Fruit fly (Drosophila melanogaster): ENCODE measurements around the gene CG18746.

- TF ChIP-seq D19A (tag; optimal IDR thresholded peaks at IDR 0.05) (no peak), sna (GFP tag; IDR thresholded peaks at IDR 0.05; ENCODE audit: partially characterized antibody) (no peak), usp (GFP tag; optimal IDR thresholded peaks at IDR 0.05) (no peak), sc (optimal IDR thresholded peaks at IDR 0.05) (no peak), sc (GFP tag; optimal IDR thresholded peaks at IDR 0.05) (no peak), trem (tag; optimal IDR thresholded peaks at IDR 0.05) (no peak)
Observed at dm6 chr3R:7782933-7783686, 6.9 kb downstream of the CG18746 start, which contains the start of gene CG18747.
